Fruit fly (Drosophila melanogaster) whole organism, adult: Measurements from ENCODE around the gene CG32801.

ENCODE experiments used
- CG12768 ChIP-seq: fragments of 200-800 bp; sonication (Bioruptor generic); optimal IDR thresholded peaks from 2 replicates; lab custom pipeline; 2017; ENCODE audit warnings: missing biosample characterization, missing genetic modification characterization, mild to moderate bottlenecking, moderate library complexity, missing genetic modification reagents
- CG1620 ChIP-seq: fragments of 200-800 bp; sonication (Bioruptor generic); optimal IDR thresholded peaks from 2 replicates; lab custom pipeline; 2016; ENCODE audit warnings: missing biosample characterization, missing genetic modification characterization
- CG33017 ChIP-seq: fragments of 200-800 bp; sonication (Bioruptor generic); optimal IDR thresholded peaks from 2 replicates; lab custom pipeline; 2018; ENCODE audit warnings: missing biosample characterization, mild to moderate bottlenecking, missing genetic modification characterization, moderate library complexity
- CG5204 ChIP-seq: fragments of 200-800 bp; sonication (Bioruptor generic); optimal IDR thresholded peaks from 2 replicates; lab custom pipeline; 2016; ENCODE audit warnings: missing biosample characterization, missing genetic modification characterization
- CG7101 ChIP-seq: fragments of 200-800 bp; sonication (Bioruptor generic); optimal IDR thresholded peaks from 2 replicates; lab custom pipeline; 2018; ENCODE audit warnings: missing biosample characterization, mild to moderate bottlenecking, missing genetic modification characterization, moderate library complexity
- Clk ChIP-seq: fragments of 200-800 bp; sonication (Bioruptor generic); optimal IDR thresholded peaks from 2 replicates; lab custom pipeline; 2017; ENCODE audit warnings: missing biosample characterization, missing genetic modification characterization
- Crg-1 ChIP-seq: fragments of 200-800 bp; sonication (Bioruptor generic); optimal IDR thresholded peaks from 2 replicates; lab custom pipeline; 2016; ENCODE audit warnings: missing biosample characterization, missing genetic modification characterization
- Mnt ChIP-seq: fragments of 200-800 bp; sonication (Bioruptor generic); optimal IDR thresholded peaks from 2 replicates; lab custom pipeline; 2016; ENCODE audit warnings: missing biosample characterization, mild to moderate bottlenecking, missing genetic modification characterization
- cic ChIP-seq: fragments of 200-800 bp; sonication (Bioruptor generic); optimal IDR thresholded peaks from 2 replicates; lab custom pipeline; 2017; ENCODE audit warnings: missing biosample characterization, mild to moderate bottlenecking, missing genetic modification characterization, moderate library complexity
- cnc ChIP-seq, 2 experiments: fragments of >200 bp; optimal IDR thresholded peaks; 2 replicates each; lab custom pipeline; 2017
- kay ChIP-seq: fragments of 200-800 bp; sonication (Bioruptor generic); peaks from one replicate; lab custom pipeline; 2016; ENCODE audit warnings: missing biosample characterization, missing genetic modification characterization, borderline replicate concordance
- pad ChIP-seq: fragments of 200-800 bp; sonication (Bioruptor generic); optimal IDR thresholded peaks from 3 replicates; lab custom pipeline; 2017; ENCODE audit warnings: missing biosample characterization, missing genetic modification characterization, mild to moderate bottlenecking, moderate library complexity, missing genetic modification reagents
- tj ChIP-seq: fragments of 200-800 bp; sonication (Bioruptor generic); optimal IDR thresholded peaks from 3 replicates; lab custom pipeline; 2017; ENCODE audit warnings: missing biosample characterization, mild to moderate bottlenecking, missing genetic modification characterization, moderate library complexity

DNA sequence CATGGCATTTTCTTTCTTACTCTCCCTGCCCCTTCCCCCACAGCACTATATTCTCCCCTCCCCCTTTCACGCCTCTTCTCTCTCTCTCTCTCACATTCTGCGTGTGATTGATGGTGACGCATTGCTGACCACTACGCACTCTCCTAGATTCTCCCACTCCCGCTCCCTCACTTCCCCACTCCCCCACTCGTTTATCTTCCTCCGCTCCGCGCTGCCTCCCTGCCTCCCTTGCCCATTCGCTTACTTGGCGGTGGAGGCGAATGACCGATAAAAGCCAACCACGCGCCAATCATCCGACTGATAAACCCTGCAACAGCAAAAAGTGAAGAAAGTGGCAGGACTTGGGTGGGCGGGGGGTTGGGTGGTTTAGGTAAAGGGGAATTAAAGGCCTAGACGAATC lies 47.3 kb upstream of the CG32801 start:
- TF ChIP-seq CG7101 (tag; lab: Kevin White, UChicago) = no peak
- no peak for TF ChIP-seq CG5204 (GFP tag; lab: Kevin White, UChicago)
- TF ChIP-seq CG33017 (tag; lab: Kevin White, UChicago) = no peak
- TF ChIP-seq CG12768 (GFP tag; lab: Kevin White, UChicago) = no peak
- no peak for TF ChIP-seq Mnt
- no peak for TF ChIP-seq cnc (optimal IDR thresholded peaks at IDR 0.05; lab: Kevin White, UChicago)
- no peak for TF ChIP-seq CG1620
- TF ChIP-seq cic (GFP tag; lab: Kevin White, UChicago) = no peak
- no peak for TF ChIP-seq Clk
- no peak for TF ChIP-seq kay (GFP tag; lab: Kevin White, UChicago)
- TF ChIP-seq tj (GFP tag; lab: Kevin White, UChicago) = no peak
- no peak for TF ChIP-seq Crg-1 (GFP tag; lab: Kevin White, UChicago)
- TF ChIP-seq pad (GFP tag; lab: Kevin White, UChicago) = no peak
